Fruit fly (Drosophila melanogaster): ENCODE measurements around the gene Manf.

Manf gene

DNA sequence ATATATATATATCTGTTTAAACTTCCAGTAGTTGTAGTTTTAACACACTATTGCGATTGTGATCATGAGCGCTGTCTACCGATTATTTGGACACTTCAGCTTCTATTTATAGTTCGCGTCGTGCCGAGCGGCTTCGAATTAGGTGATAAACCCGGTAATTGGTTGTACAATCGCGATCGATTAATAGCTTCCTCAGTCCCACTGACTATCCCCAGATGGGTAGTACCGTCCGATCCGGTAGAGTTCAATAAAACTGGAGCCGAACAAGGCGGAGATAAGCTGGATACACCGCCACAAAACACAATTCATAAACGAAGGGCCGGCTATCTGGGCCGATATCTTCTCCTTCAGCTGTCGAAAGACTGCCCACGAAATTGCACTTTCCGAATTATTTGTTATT lies 11.3 kb upstream of the Manf start:
- TF ChIP-seq Atf6 (GFP tag; IDR thresholded peaks at IDR 0.05) (no peak), CG13894 (tag; optimal IDR thresholded peaks at IDR 0.05) (peak; percentile 63), exex (tag; optimal IDR thresholded peaks at IDR 0.05) (peak; percentile 86), cg (GFP tag; optimal IDR thresholded peaks at IDR 0.05) (no peak), CG31388 (GFP tag; optimal IDR thresholded peaks at IDR 0.05) (no peak), CG8359 (GFP tag; optimal IDR thresholded peaks at IDR 0.05; ENCODE audit: borderline replicate concordance) (no peak), org-1 (GFP tag; optimal IDR thresholded peaks at IDR 0.05) (no peak), ftz-f1 (GFP tag; optimal IDR thresholded peaks at IDR 0.05) (no peak), run (tag; optimal IDR thresholded peaks at IDR 0.05) (no peak), sisA (GFP tag; IDR thresholded peaks at IDR 0.05) (no peak), tll (GFP tag; optimal IDR thresholded peaks at IDR 0.05) (no peak), corto (GFP tag; optimal IDR thresholded peaks at IDR 0.05) (no peak), sens (GFP tag) (peak; percentile 41), CG43689 (GFP tag; IDR thresholded peaks at IDR 0.05) (no peak), Asciz (GFP tag; optimal IDR thresholded peaks at IDR 0.05) (no peak), NfI (GFP tag; optimal IDR thresholded peaks at IDR 0.05) (no peak), Rfx (GFP tag; IDR thresholded peaks at IDR 0.05) (no peak), Lhr (GFP tag; optimal IDR thresholded peaks at IDR 0.05) (no peak), esg (GFP tag; conservative IDR thresholded peaks at IDR 0.05) (no peak), pho (GFP tag; optimal IDR thresholded peaks at IDR 0.05) (no peak), CG18476 (GFP tag; optimal IDR thresholded peaks at IDR 0.05) (no peak), otp (GFP tag; IDR thresholded peaks at IDR 0.05) (no peak), Rx (GFP tag; IDR thresholded peaks at IDR 0.05) (no peak), gcm2 (GFP tag; optimal IDR thresholded peaks at IDR 0.05) (no peak), Bteb2 (GFP tag; optimal IDR thresholded peaks at IDR 0.05) (no peak), Ada2b (GFP tag; IDR thresholded peaks at IDR 0.05) (no peak), grn (GFP tag; optimal IDR thresholded peaks at IDR 0.05) (peak; percentile 58), Pdp1 (GFP tag; optimal IDR thresholded peaks at IDR 0.05) (peak in 1 of 2 experiments; percentile 20), CG4404 (GFP tag; IDR thresholded peaks at IDR 0.05) (no peak), kay (GFP tag; optimal IDR thresholded peaks at IDR 0.05) (no peak), Fer2 (tag; optimal IDR thresholded peaks at IDR 0.05) (no peak), lbe (GFP tag; optimal IDR thresholded peaks at IDR 0.05) (no peak), Sox102F (GFP tag; optimal IDR thresholded peaks at IDR 0.05) (no peak), NK7.1 (GFP tag; optimal IDR thresholded peaks at IDR 0.05) (no peak)

DNA sequence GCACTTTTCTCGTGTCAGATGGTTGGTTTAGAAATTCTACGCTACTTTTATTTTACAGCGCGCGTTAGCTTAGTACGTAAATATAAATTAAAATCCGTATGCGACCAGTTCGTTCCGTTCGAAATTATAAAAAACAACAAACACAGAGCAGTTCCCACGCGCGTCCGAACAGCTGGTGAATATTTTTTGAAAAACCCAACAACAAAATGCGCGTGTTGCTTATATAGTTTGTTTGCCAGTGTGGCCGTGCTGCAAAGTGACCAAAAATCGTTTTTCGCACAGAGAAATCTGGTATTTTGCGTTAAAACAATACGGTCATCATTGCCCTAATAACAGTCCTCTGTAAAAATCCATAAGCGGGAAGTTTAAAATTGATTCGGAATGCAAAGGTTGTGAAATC lies 10.9 kb upstream of the Manf start:
- peak; percentile 77 for TF ChIP-seq stwl (tag; optimal IDR thresholded peaks at IDR 0.05)
- peak; percentile 35 for TF ChIP-seq Nf-YC (tag; optimal IDR thresholded peaks at IDR 0.05)
- TF ChIP-seq chm (GFP tag; IDR thresholded peaks at IDR 0.05): 0 out of 2 replicates have a peak, but pooled peaks have one; percentile 34
- no peak for TF ChIP-seq CG16779 (GFP tag; IDR thresholded peaks at IDR 0.05)
- peak; percentile 81 for TF ChIP-seq Med (GFP tag)
- TF ChIP-seq grau (tag; optimal IDR thresholded peaks at IDR 0.05): peak; percentile 25
- TF ChIP-seq Hmr (GFP tag; optimal IDR thresholded peaks at IDR 0.05): peak; percentile 16
- peak; percentile 9 for TF ChIP-seq tap (tag; optimal IDR thresholded peaks at IDR 0.05)
- TF ChIP-seq z (GFP tag; IDR thresholded peaks at IDR 0.05): no peak
- TF ChIP-seq amos (GFP tag; IDR thresholded peaks at IDR 0.05; ENCODE audit: partially characterized antibody): peak; percentile 49
- TF ChIP-seq tin (GFP tag; optimal IDR thresholded peaks at IDR 0.05): no peak
- no peak; the same call in 3 of the 4 replicates for TF ChIP-seq chinmo (GFP tag; IDR thresholded peaks at IDR 0.05; ENCODE audit: partially characterized antibody)
- TF ChIP-seq CG18619 (GFP tag; optimal IDR thresholded peaks at IDR 0.05): no peak
- TF ChIP-seq nerfin-1 (tag; optimal IDR thresholded peaks at IDR 0.05): peak; percentile 39
- TF ChIP-seq dmrt11E (tag; optimal IDR thresholded peaks at IDR 0.05): no peak
- peak; percentile 29 for TF ChIP-seq lbe (GFP tag; optimal IDR thresholded peaks at IDR 0.05)
- TF ChIP-seq HmgZ (tag; optimal IDR thresholded peaks at IDR 0.05): peak; percentile 28
- TF ChIP-seq Awh (GFP tag; IDR thresholded peaks at IDR 0.05): no peak
- TF ChIP-seq CG31224 (GFP tag; IDR thresholded peaks at IDR 0.05): no peak
- TF ChIP-seq gsb-n (tag; optimal IDR thresholded peaks at IDR 0.05): peak; percentile 15
